Worm (Caenorhabditis elegans) whole organism, early embryonic: ENCODE data around the gene srd-43.

Experiments
- B0310.2 ChIP-seq: sonication (generic microtip); optimal IDR thresholded peaks from 2 replicates; lab custom pipeline; 2016; ENCODE audit warnings: mild to moderate bottlenecking, missing genetic modification characterization, missing compliant biosample characterization
- F13C5.2 ChIP-seq: sonication (generic microtip); optimal IDR thresholded peaks from 2 replicates; lab custom pipeline; 2017; ENCODE audit warnings: mild to moderate bottlenecking, missing genetic modification characterization, inconsistent platforms, missing compliant biosample characterization
- aly-1 ChIP-seq: sonication (generic microtip); optimal IDR thresholded peaks from 2 replicates; lab custom pipeline; 2016; ENCODE audit warnings: missing genetic modification characterization, missing compliant biosample characterization
- ama-1 ChIP-seq: fragments of 150-350 bp; optimal IDR thresholded peaks from 2 replicates; lab custom pipeline; 2014
- ceh-13 ChIP-seq: fragments of 200-800 bp; sonication (Bioruptor generic); optimal IDR thresholded peaks from 2 replicates; lab custom pipeline; 2018; ENCODE audit warnings: mild to moderate bottlenecking, missing genetic modification characterization, missing compliant biosample characterization
- ceh-36 ChIP-seq: sonication (generic microtip); optimal IDR thresholded peaks from 2 replicates; lab custom pipeline; 2016; ENCODE audit warnings: missing genetic modification characterization, inconsistent platforms, missing compliant biosample characterization
- ets-7 ChIP-seq: sonication (generic microtip); optimal IDR thresholded peaks from 2 replicates; lab custom pipeline; 2016; ENCODE audit warnings: missing genotype, missing genetic modification characterization, missing compliant biosample characterization
- flt-1 ChIP-seq: fragments of 200-800 bp; sonication (Bioruptor generic); IDR thresholded peaks from 2 replicates; pipeline ENCODE4 v1.3.6; 2022; ENCODE audit warnings: missing genetic modification characterization, missing compliant biosample characterization
- hmbx-1 ChIP-seq: sonication (generic microtip); optimal IDR thresholded peaks from 2 replicates; lab custom pipeline; 2016; ENCODE audit warnings: mild to moderate bottlenecking, missing genetic modification characterization, missing compliant biosample characterization
- hmg-4 ChIP-seq: fragments of 200-800 bp; sonication (Bioruptor generic); optimal IDR thresholded peaks from 2 replicates; lab custom pipeline; 2018; ENCODE audit warnings: mild to moderate bottlenecking, missing genetic modification characterization, missing compliant biosample characterization
- hnd-1 ChIP-seq: sonication (generic microtip); optimal IDR thresholded peaks from 2 replicates; lab custom pipeline; 2016; ENCODE audit warnings: missing genetic modification characterization, missing compliant biosample characterization
- pes-1 ChIP-seq: fragments of 200-800 bp; sonication (Bioruptor generic); IDR thresholded peaks from 2 replicates; pipeline ENCODE4 v1.3.6; 2022; ENCODE audit warnings: missing genetic modification reagents, missing genetic modification characterization, missing compliant biosample characterization
- scrt-1 ChIP-seq: fragments of 200-800 bp; sonication (Bioruptor generic); IDR thresholded peaks from 2 replicates; pipeline ENCODE4 v1.3.6; 2022; ENCODE audit warnings: missing genetic modification characterization, missing compliant biosample characterization
- sea-1 ChIP-seq: fragments of 200-800 bp; sonication (Bioruptor generic); conservative IDR thresholded peaks from 2 replicates; pipeline ENCODE4 v1.3.6; 2022; ENCODE audit warnings: missing genetic modification characterization, missing compliant biosample characterization
- tbx-11 ChIP-seq: fragments of 200-800 bp; sonication (Bioruptor generic); IDR thresholded peaks from 2 replicates; pipeline ENCODE4 v1.3.6; 2022; ENCODE audit warnings: missing genetic modification characterization, missing compliant biosample characterization
- tbx-37 ChIP-seq: fragments of 200-800 bp; sonication (Bioruptor generic); conservative IDR thresholded peaks from 2 replicates; pipeline ENCODE4 v1.3.6; 2022; ENCODE audit warnings: missing genetic modification reagents, missing genetic modification characterization, missing compliant biosample characterization
- tra-4 ChIP-seq: sonication (generic microtip); optimal IDR thresholded peaks from 2 replicates; lab custom pipeline; 2017; ENCODE audit warnings: missing genetic modification characterization, missing compliant biosample characterization

Gene srd-43

ce11 chrX:13307852-13308251 lies 2.2 kb upstream of the srd-43 start:
- TF ChIP-seq aly-1 (tag; lab: Kevin White, UChicago) (no peak), ama-1 (lab: Kevin White, UChicago) (no peak), sea-1 (GFP tag; lab: Robert Waterston, UW) (no peak), hmbx-1 (tag; lab: Kevin White, UChicago) (no peak), flt-1 (GFP tag; lab: Robert Waterston, UW) (no peak), ets-7 (tag; lab: Kevin White, UChicago) (no peak), hnd-1 (tag; lab: Kevin White, UChicago) (no peak), pes-1 (GFP tag; lab: Robert Waterston, UW) (0 out of 2 replicates have a peak, but pooled peaks have one; percentile 21)

DNA sequence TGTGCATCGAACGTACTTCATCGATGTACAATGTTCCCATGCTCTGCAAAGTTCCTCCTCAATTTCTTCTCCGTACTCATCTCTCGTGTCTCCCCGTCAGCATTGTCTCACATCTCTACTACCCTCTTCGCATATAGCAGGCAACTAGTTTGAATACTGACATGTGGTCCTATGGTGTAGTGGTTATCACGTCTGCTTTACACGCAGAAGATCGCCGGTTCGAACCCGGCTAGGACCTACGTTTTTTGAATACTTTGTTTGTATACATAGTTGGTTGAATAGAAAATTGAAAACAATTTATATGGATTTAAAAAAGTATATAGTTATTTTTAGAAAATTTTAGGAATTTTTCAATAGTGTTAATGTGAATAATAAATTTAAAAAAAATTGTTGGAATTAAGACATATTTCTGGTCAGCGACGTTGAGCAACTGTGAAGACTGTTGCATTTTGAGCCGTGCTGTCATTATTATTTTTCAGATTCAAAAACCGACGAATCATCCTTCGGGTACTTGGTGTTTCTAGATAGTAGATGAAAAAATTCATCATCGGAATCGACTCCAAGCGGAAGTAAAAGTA lies 1.3 kb upstream of the srd-43 start:
- TF ChIP-seq hmg-4 (GFP tag; lab: Kevin White, UChicago) (no peak), ceh-36 (peak; percentile 94), aly-1 (tag; lab: Kevin White, UChicago) (peak; percentile 85), F13C5.2 (tag; lab: Kevin White, UChicago) (peak; percentile 94), hmbx-1 (tag; lab: Kevin White, UChicago) (peak; percentile 86), pes-1 (GFP tag; lab: Robert Waterston, UW) (peak; percentile 95), tbx-37 (peak; percentile 95), tbx-11 (peak; percentile 97), hnd-1 (tag; lab: Kevin White, UChicago) (peak; percentile 89), ceh-13 (GFP tag; lab: Kevin White, UChicago) (peak; percentile 92), flt-1 (GFP tag; lab: Robert Waterston, UW) (peak; percentile 95), sea-1 (GFP tag; lab: Robert Waterston, UW) (peak; percentile 93), ama-1 (lab: Kevin White, UChicago) (no peak), tra-4 (tag; lab: Kevin White, UChicago) (peak; percentile 90), scrt-1 (peak; percentile 95), B0310.2 (tag; lab: Kevin White, UChicago) (peak; percentile 80), ets-7 (tag; lab: Kevin White, UChicago) (peak; percentile 73)

DNA sequence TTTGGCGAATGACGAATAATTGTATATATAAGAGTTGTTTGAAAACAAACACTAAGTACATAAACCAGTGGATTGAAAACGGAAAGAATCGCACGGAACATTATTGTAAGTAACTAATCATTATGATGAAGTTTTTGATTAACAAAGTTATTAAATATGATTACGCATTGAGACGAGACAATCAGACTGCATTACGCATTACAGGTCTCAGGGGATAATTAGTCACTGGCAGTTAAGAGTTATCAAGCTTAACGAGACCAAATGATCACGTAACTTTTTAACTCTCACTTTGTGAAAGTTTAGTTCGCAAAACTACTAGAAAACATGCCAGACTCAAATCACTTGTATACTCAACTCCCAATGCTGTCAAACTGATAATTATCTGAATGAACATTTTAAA lies 2.3 kb downstream of the srd-43 start, which contains the start of gene srd-42:
Gene srd-42, minus strand, starts transcription at position 101 of the 400 bp plus-strand sequence.
- TF ChIP-seq flt-1 (GFP tag; lab: Robert Waterston, UW) (no peak), aly-1 (tag; lab: Kevin White, UChicago) (no peak), F13C5.2 (tag; lab: Kevin White, UChicago) (no peak), ets-7 (tag; lab: Kevin White, UChicago) (no peak), ceh-36 (no peak), tbx-37 (no peak), sea-1 (GFP tag; lab: Robert Waterston, UW) (no peak), hnd-1 (tag; lab: Kevin White, UChicago) (no peak), B0310.2 (tag; lab: Kevin White, UChicago) (no peak), tbx-11 (no peak)

- no peak for TF ChIP-seq hnd-1 (tag; lab: Kevin White, UChicago)
- no peak for TF ChIP-seq ets-7 (tag; lab: Kevin White, UChicago)
- no peak for TF ChIP-seq hmbx-1 (tag; lab: Kevin White, UChicago)
- no peak for TF ChIP-seq sea-1 (GFP tag; lab: Robert Waterston, UW)
- no peak for TF ChIP-seq F13C5.2 (tag; lab: Kevin White, UChicago)
- no peak for TF ChIP-seq tbx-11
- no peak for TF ChIP-seq ceh-36
- no peak for TF ChIP-seq flt-1 (GFP tag; lab: Robert Waterston, UW)
- TF ChIP-seq ama-1 (lab: Kevin White, UChicago): no peak
- TF ChIP-seq ceh-13 (GFP tag; lab: Kevin White, UChicago): no peak
- TF ChIP-seq pes-1 (GFP tag; lab: Robert Waterston, UW): no peak
- no peak for TF ChIP-seq B0310.2 (tag; lab: Kevin White, UChicago)
- no peak for TF ChIP-seq hmg-4 (GFP tag; lab: Kevin White, UChicago)
- TF ChIP-seq scrt-1: no peak
- TF ChIP-seq tbx-37: no peak
Observed at ce11 chrX:13300503-13300902, 5.1 kb downstream of the srd-43 start, which contains the start of gene srd-39. TSS of gene srd-39 (minus strand) at chrX:13300603.

DNA sequence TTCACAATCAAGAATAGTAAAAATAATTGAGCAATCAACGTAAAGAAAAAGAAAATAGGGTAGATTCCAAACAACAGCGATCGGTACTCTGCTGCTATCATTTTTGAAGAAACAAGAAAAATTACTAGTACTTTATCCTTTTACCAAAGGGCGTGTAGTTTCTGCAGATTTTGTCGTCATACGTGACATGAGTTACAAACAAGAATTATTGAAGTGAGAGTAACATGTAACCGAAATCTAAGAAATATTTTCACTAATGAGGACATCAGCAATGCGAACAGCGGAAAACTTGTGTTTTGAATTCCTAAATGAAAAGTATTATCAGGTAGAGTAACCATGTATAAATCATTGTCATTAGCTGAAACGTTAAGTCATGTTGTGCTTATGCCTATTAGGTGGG lies 11.0 kb downstream of the srd-43 start, which contains the start of gene srd-36:
Gene srd-36, minus strand, starts transcription at position 101 of the 400 bp plus-strand sequence.
- TF ChIP-seq tbx-37 (no peak), ets-7 (tag; lab: Kevin White, UChicago) (no peak), F13C5.2 (tag; lab: Kevin White, UChicago) (no peak), hmbx-1 (tag; lab: Kevin White, UChicago) (no peak), B0310.2 (tag; lab: Kevin White, UChicago) (no peak), ama-1 (lab: Kevin White, UChicago) (no peak), flt-1 (GFP tag; lab: Robert Waterston, UW) (no peak), aly-1 (tag; lab: Kevin White, UChicago) (no peak)

ce11 chrX:13293023-13293422 lies 12.6 kb downstream of the srd-43 start:
- TF ChIP-seq aly-1 (tag; lab: Kevin White, UChicago) (no peak), ceh-13 (GFP tag; lab: Kevin White, UChicago) (no peak), ets-7 (tag; lab: Kevin White, UChicago) (no peak)

DNA sequence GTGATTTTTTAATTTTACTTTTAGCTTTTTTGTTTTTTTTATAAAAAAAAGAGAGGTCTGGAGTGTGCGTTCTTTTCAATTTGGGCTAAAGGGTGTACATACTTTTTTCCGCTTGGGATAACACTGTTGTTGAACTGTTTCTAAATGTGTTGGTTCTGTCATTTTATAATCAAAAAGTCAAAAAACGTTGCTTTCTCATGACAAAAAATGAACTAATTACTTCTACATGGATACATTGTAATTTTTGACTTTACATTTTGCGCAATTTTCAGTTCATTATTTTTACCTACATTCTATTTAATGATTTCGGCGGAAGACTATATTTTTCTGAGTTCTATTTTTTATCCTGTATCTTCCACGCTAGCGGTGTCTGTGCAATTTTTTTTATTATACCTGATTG lies 14.1 kb downstream of the srd-43 start, which contains the start of gene srd-38:
Gene srd-38, plus strand, starts transcription at position 301 of the 400 bp plus-strand sequence.
- TF ChIP-seq ama-1 (lab: Kevin White, UChicago) (no peak), hmg-4 (GFP tag; lab: Kevin White, UChicago) (no peak), hmbx-1 (tag; lab: Kevin White, UChicago) (no peak), ets-7 (tag; lab: Kevin White, UChicago) (no peak), sea-1 (GFP tag; lab: Robert Waterston, UW) (no peak), tbx-11 (no peak), B0310.2 (tag; lab: Kevin White, UChicago) (no peak), aly-1 (tag; lab: Kevin White, UChicago) (no peak), ceh-36 (no peak), tra-4 (tag; lab: Kevin White, UChicago) (no peak), tbx-37 (no peak), scrt-1 (no peak), pes-1 (GFP tag; lab: Robert Waterston, UW) (no peak), F13C5.2 (tag; lab: Kevin White, UChicago) (no peak), hnd-1 (tag; lab: Kevin White, UChicago) (no peak), ceh-13 (GFP tag; lab: Kevin White, UChicago) (no peak), flt-1 (GFP tag; lab: Robert Waterston, UW) (no peak)
